Worm (Caenorhabditis elegans): ENCODE measurements around the gene nhr-275.

nhr-275 gene

DNA sequence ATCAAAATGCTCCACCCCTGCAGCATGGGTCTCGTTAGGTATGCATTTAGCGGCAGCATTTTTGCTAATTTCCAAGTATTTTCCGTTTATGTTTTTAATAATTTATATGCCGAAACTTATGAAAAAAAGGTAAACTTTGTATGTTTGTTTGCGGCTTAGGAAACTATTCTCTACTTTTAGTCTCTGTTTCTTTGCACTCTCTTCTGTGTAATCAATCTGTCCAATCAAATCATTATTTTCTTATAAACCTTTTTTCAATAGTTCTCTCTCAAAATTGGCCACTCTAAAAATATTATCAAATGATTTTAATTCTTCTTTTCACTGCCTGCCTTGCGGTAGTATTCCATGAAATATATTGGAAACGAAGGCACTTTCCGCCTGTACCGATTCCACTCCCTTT lies 28.8 kb downstream of the nhr-275 start:
- peak in 2 of 6 experiments; percentile 5 to 74 for TF ChIP-seq elt-3 (tag; optimal IDR thresholded peaks at IDR 0.05)
- peak; percentile 71 for TF ChIP-seq nhr-20 (tag; optimal IDR thresholded peaks at IDR 0.05)
- no peak for TF ChIP-seq F16B12.6 (tag; optimal IDR thresholded peaks at IDR 0.05)
- no peak for TF ChIP-seq nhr-71 (tag; optimal IDR thresholded peaks at IDR 0.05)
- no peak for TF ChIP-seq blmp-1 (tag; optimal IDR thresholded peaks at IDR 0.05)
- TF ChIP-seq lir-3 (tag; optimal IDR thresholded peaks at IDR 0.05; ENCODE audit: poor library complexity): no peak
- peak in 1 of 2 experiments; percentile 23 for TF ChIP-seq lin-35 (GFP tag; optimal IDR thresholded peaks at IDR 0.05)
- TF ChIP-seq nhr-237 (tag; optimal IDR thresholded peaks at IDR 0.05): no peak

DNA sequence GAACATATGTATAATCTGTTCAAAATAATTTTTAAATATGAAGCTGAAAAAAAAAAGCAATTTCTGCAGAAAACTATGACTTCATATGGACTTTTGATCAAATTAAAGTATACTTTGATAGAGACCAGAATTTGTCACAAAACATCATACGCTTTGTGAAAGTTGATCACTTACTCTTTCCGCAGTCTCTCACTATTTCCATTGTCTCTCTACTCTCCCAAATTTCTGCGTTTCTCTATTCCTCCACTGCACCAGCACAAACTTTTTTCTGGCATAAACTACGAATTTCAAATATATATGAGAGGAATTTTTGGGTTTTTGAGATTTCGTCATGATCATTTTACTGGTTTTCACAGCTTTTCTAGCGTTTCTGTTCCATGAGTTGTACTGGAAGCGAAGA lies 31.0 kb downstream of the nhr-275 start, which contains the start of gene cyp-33C4:
Gene cyp-33C4, plus strand, starts transcription at position 293 of the 400 bp plus-strand sequence.
- TF ChIP-seq dpl-1 (GFP tag; optimal IDR thresholded peaks at IDR 0.05) (peak in 1 of 3 experiments; percentile 26), fos-1 (tag; optimal IDR thresholded peaks at IDR 0.05) (no peak), snu-23 (GFP tag; optimal IDR thresholded peaks at IDR 0.05) (peak; percentile 60), C04F5.9 (tag; optimal IDR thresholded peaks at IDR 0.05) (no peak), snpc-4 (tag; optimal IDR thresholded peaks at IDR 0.05) (no peak), ceh-82 (tag; optimal IDR thresholded peaks at IDR 0.05) (peak in 1 of 3 experiments; percentile 20), hlh-17 (GFP tag; optimal IDR thresholded peaks at IDR 0.05; ENCODE audit: borderline replicate concordance) (no peak), ceh-90 (tag; optimal IDR thresholded peaks at IDR 0.05) (no peak), swsn-7 (tag; optimal IDR thresholded peaks at IDR 0.05) (peak; percentile 34), nhr-71 (tag; optimal IDR thresholded peaks at IDR 0.05) (peak; percentile 58), sup-37 (GFP tag; optimal IDR thresholded peaks at IDR 0.05) (no peak), nhr-20 (tag; optimal IDR thresholded peaks at IDR 0.05) (peak; percentile 86), ceh-8 (GFP tag; optimal IDR thresholded peaks at IDR 0.05) (no peak), efl-1 (optimal IDR thresholded peaks at IDR 0.05) (peak; percentile 26 to 48), efl-1 (GFP tag; optimal IDR thresholded peaks at IDR 0.05 in 1 of 2) (peak; percentile 13 to 82), alr-1 (tag; optimal IDR thresholded peaks at IDR 0.05; ENCODE audit: borderline replicate concordance) (no peak), F16B12.6 (tag; optimal IDR thresholded peaks at IDR 0.05) (no peak), hpl-2 (GFP tag; optimal IDR thresholded peaks at IDR 0.05) (no peak), jun-1 (tag; optimal IDR thresholded peaks at IDR 0.05) (no peak), lsy-2 (tag; optimal IDR thresholded peaks at IDR 0.05) (peak in 1 of 2 experiments; percentile 42), mep-1 (tag; optimal IDR thresholded peaks at IDR 0.05) (peak; percentile 13), dsc-1 (tag; optimal IDR thresholded peaks at IDR 0.05) (no peak), lir-3 (tag; optimal IDR thresholded peaks at IDR 0.05; ENCODE audit: poor library complexity) (no peak), lin-14 (GFP tag; optimal IDR thresholded peaks at IDR 0.05) (no peak), ceh-63 (GFP tag; optimal IDR thresholded peaks at IDR 0.05) (no peak), fkh-10 (GFP tag; optimal IDR thresholded peaks at IDR 0.05) (no peak), zip-4 (GFP tag; optimal IDR thresholded peaks at IDR 0.05) (no peak), nhr-11 (tag; optimal IDR thresholded peaks at IDR 0.05) (no peak), ztf-11 (tag; optimal IDR thresholded peaks at IDR 0.05) (no peak), elt-3 (tag; optimal IDR thresholded peaks at IDR 0.05) (no peak), efl-3 (GFP tag; optimal IDR thresholded peaks at IDR 0.05) (no peak), lin-35 (GFP tag; optimal IDR thresholded peaks at IDR 0.05) (peak in 1 of 2 experiments; percentile 35), elt-2 (tag; optimal IDR thresholded peaks at IDR 0.05) (peak; percentile 18), nhr-47 (tag; optimal IDR thresholded peaks at IDR 0.05) (peak; percentile 33), ces-1 (GFP tag; optimal IDR thresholded peaks at IDR 0.05) (no peak), unc-98 (GFP tag; IDR thresholded peaks at IDR 0.05) (no peak), pag-3 (tag; optimal IDR thresholded peaks at IDR 0.05; ENCODE audit: borderline replicate concordance, insufficient read depth) (no peak), mef-2 (tag; optimal IDR thresholded peaks at IDR 0.05) (no peak), fkh-8 (tag; optimal IDR thresholded peaks at IDR 0.05) (peak; percentile 55), ceh-88 (GFP tag; IDR thresholded peaks at IDR 0.05) (no peak), egl-27 (tag; optimal IDR thresholded peaks at IDR 0.05) (no peak), lin-13 (GFP tag; optimal IDR thresholded peaks at IDR 0.05) (no peak), xbp-1 (tag; optimal IDR thresholded peaks at IDR 0.05) (no peak), blmp-1 (tag; optimal IDR thresholded peaks at IDR 0.05) (peak; percentile 80), nhr-237 (tag; optimal IDR thresholded peaks at IDR 0.05) (no peak), nhr-85 (tag) (no peak), fkh-4 (tag; optimal IDR thresholded peaks at IDR 0.05; ENCODE audit: borderline replicate concordance) (no peak)
